Worm (Caenorhabditis elegans): Measurements from ENCODE around the gene mrpl-11.
A peak's percentile ranks its signal among the peaks of the same experiment; 100 is the strongest.

mrpl-11 gene

ce11 chrIII:8678371-8678770 is 39.1 kb upstream of the mrpl-11 start (continued):
- TF ChIP-seq snpc-3.4 (tag; optimal IDR thresholded peaks at IDR 0.05): peak; percentile 53
- TF ChIP-seq die-1 (tag; optimal IDR thresholded peaks at IDR 0.05): peak; percentile 92
- no peak for TF ChIP-seq Y53F4B.3 (GFP tag; IDR thresholded peaks at IDR 0.05)
- 0 out of 2 replicates have a peak, but pooled peaks have one; percentile 27 for TF ChIP-seq attf-6 (GFP tag; IDR thresholded peaks at IDR 0.05)
- TF ChIP-seq Y67H2A.10 (GFP tag; conservative IDR thresholded peaks at IDR 0.05): no peak
- peak; percentile 51; the same call in 1 of the 2 replicates for TF ChIP-seq lir-1 (GFP tag; conservative IDR thresholded peaks at IDR 0.05)
- no peak for TF ChIP-seq nfya-2 (GFP tag; IDR thresholded peaks at IDR 0.05)
- TF ChIP-seq rpc-1 (optimal IDR thresholded peaks at IDR 0.05): peak; percentile 90
- peak; percentile 92 for TF ChIP-seq rpc-1 (tag; optimal IDR thresholded peaks at IDR 0.05)
- TF ChIP-seq cebp-1 (GFP tag; IDR thresholded peaks at IDR 0.05): no peak
- peak; percentile 84 for TF ChIP-seq cebp-1 (tag; optimal IDR thresholded peaks at IDR 0.05)
- no peak for TF ChIP-seq tbx-9 (tag; optimal IDR thresholded peaks at IDR 0.05; ENCODE audit: borderline replicate concordance)
- TF ChIP-seq F33H1.4 (GFP tag; IDR thresholded peaks at IDR 0.05): peak; percentile 38; the same call in 1 of the 2 replicates
- TF ChIP-seq him-1 (tag; optimal IDR thresholded peaks at IDR 0.05): no peak
- TF ChIP-seq lin-35 (GFP tag; optimal IDR thresholded peaks at IDR 0.05): peak in 1 of 3 experiments; percentile 76
- TF ChIP-seq lin-54 (GFP tag; optimal IDR thresholded peaks at IDR 0.05): peak; percentile 66
- TF ChIP-seq egrh-3 (GFP tag; IDR thresholded peaks at IDR 0.05): 0 out of 2 replicates have a peak, but pooled peaks have one; percentile 19
- peak; percentile 69 for TF ChIP-seq F10E7.11 (tag; optimal IDR thresholded peaks at IDR 0.05)
- peak; percentile 45 for TF ChIP-seq F22D6.2 (tag; optimal IDR thresholded peaks at IDR 0.05)
- peak; percentile 15 for TF ChIP-seq F57A8.1 (GFP tag; optimal IDR thresholded peaks at IDR 0.05)
- TF ChIP-seq nfya-1 (tag; optimal IDR thresholded peaks at IDR 0.05; ENCODE audit: borderline replicate concordance, insufficient read depth): no peak
- TF ChIP-seq bed-2 (GFP tag; IDR thresholded peaks at IDR 0.05): no peak
- no peak for TF ChIP-seq Y53G8AR.9 (GFP tag; conservative IDR thresholded peaks at IDR 0.05)
- 0 out of 2 replicates have a peak, but pooled peaks have one; percentile 21 for TF ChIP-seq B0019.2 (GFP tag; conservative IDR thresholded peaks at IDR 0.05)
- TF ChIP-seq nfyb-1 (GFP tag; IDR thresholded peaks at IDR 0.05): peak; percentile 84
- peak; percentile 42 to 85 for TF ChIP-seq rec-8 (tag; optimal IDR thresholded peaks at IDR 0.05)
- TF ChIP-seq hsf-1 (GFP tag; IDR thresholded peaks at IDR 0.05): peak; percentile 43; the same call in 1 of the 2 replicates
- no peak for TF ChIP-seq nhr-179 (tag; optimal IDR thresholded peaks at IDR 0.05)
- TF ChIP-seq ZK185.1 (tag; optimal IDR thresholded peaks at IDR 0.05; ENCODE audit: poor library complexity, severe bottlenecking): peak; percentile 93
- peak; percentile 38 for TF ChIP-seq gei-17 (GFP tag; optimal IDR thresholded peaks at IDR 0.05)
- TF ChIP-seq zfh-2 (GFP tag; conservative IDR thresholded peaks at IDR 0.05): no peak
- TF ChIP-seq ztf-6 (GFP tag; IDR thresholded peaks at IDR 0.05): peak; percentile 36; the same call in 1 of the 2 replicates
- peak; percentile 12 for TF ChIP-seq xnd-1 (tag; optimal IDR thresholded peaks at IDR 0.05)
- TF ChIP-seq mel-28 (tag; optimal IDR thresholded peaks at IDR 0.05; ENCODE audit: borderline replicate concordance): peak; percentile 22
- TF ChIP-seq pbrm-1 (GFP tag; IDR thresholded peaks at IDR 0.05): peak; percentile 75
- peak; percentile 69 for TF ChIP-seq hlh-12 (tag; optimal IDR thresholded peaks at IDR 0.05)
- TF ChIP-seq Y79H2A.3 (GFP tag; conservative IDR thresholded peaks at IDR 0.05): peak; percentile 91
- TF ChIP-seq C06A6.2 (GFP tag; conservative IDR thresholded peaks at IDR 0.05): no peak; the same call in 1 of the 2 replicates
- TF ChIP-seq lsy-27 (tag; optimal IDR thresholded peaks at IDR 0.05; ENCODE audit: borderline replicate concordance, insufficient read depth): no peak
- TF ChIP-seq ceh-91 (GFP tag; IDR thresholded peaks at IDR 0.05): 0 out of 2 replicates have a peak, but pooled peaks have one; percentile 33
- no peak for TF ChIP-seq aptf-2 (GFP tag; conservative IDR thresholded peaks at IDR 0.05)
- TF ChIP-seq cebp-2 (GFP tag; IDR thresholded peaks at IDR 0.05): no peak
- TF ChIP-seq mxl-1 (tag; optimal IDR thresholded peaks at IDR 0.05): peak; percentile 91
- peak; percentile 93 for TF ChIP-seq zim-3 (tag; optimal IDR thresholded peaks at IDR 0.05)
- peak; percentile 60; the same call in 1 of the 2 replicates for TF ChIP-seq rcor-1 (GFP tag; IDR thresholded peaks at IDR 0.05)
- 0 out of 2 replicates have a peak, but pooled peaks have one; percentile 55 for TF ChIP-seq madf-3 (GFP tag; IDR thresholded peaks at IDR 0.05)
- no peak for TF ChIP-seq F39B2.1 (GFP tag; IDR thresholded peaks at IDR 0.05)
